Fruit fly (Drosophila melanogaster) whole organism, embryonic: Measurements from ENCODE around the gene CG13408.
A peak's percentile ranks its signal among the peaks of the same experiment; 100 is the strongest.

Source experiments
- Antp ChIP-seq: fragments of 200-800 bp; sonication (Bioruptor generic); optimal IDR thresholded peaks from 3 replicates; lab custom pipeline; 2016; ENCODE audit warnings: missing biosample characterization, missing genetic modification characterization
- C15 ChIP-seq: fragments of 200-800 bp; sonication (Bioruptor generic); IDR thresholded peaks from 3 replicates; pipeline ENCODE4 v1.3.6; 2022; ENCODE audit warnings: missing biosample characterization, missing genetic modification characterization
- CG10366 ChIP-seq: fragments of 200-800 bp; sonication (Bioruptor generic); IDR thresholded peaks from 2 replicates; pipeline ENCODE4 v1.3.6; 2022; ENCODE audit warnings: missing biosample characterization, missing genetic modification characterization
- CG11247 ChIP-seq: fragments of 200-800 bp; sonication (Bioruptor generic); IDR thresholded peaks from 2 replicates; pipeline ENCODE4 v1.3.6; 2022; ENCODE audit warnings: missing biosample characterization, missing genetic modification characterization
- CG15073 ChIP-seq: fragments of 200-800 bp; sonication (Bioruptor generic); optimal IDR thresholded peaks from 2 replicates; lab custom pipeline; 2016; ENCODE audit warnings: missing biosample characterization, missing genetic modification characterization
- CG15514 ChIP-seq: fragments of 200-800 bp; sonication (Bioruptor generic); optimal IDR thresholded peaks from 3 replicates; lab custom pipeline; 2017; ENCODE audit warnings: missing biosample characterization, missing genetic modification characterization, mild to moderate bottlenecking, moderate library complexity, missing genetic modification reagents
- CG16815 ChIP-seq: fragments of 200-800 bp; sonication (Bioruptor generic); optimal IDR thresholded peaks from 3 replicates; lab custom pipeline; 2017; ENCODE audit warnings: missing biosample characterization, mild to moderate bottlenecking, missing genetic modification characterization
- CG16863 ChIP-seq: fragments of 200-800 bp; sonication (Bioruptor generic); optimal IDR thresholded peaks from 3 replicates; lab custom pipeline; 2016; ENCODE audit warnings: missing biosample characterization, missing genetic modification characterization
- CG17186 ChIP-seq: fragments of 200-800 bp; sonication (Bioruptor generic); optimal IDR thresholded peaks from 3 replicates; lab custom pipeline; 2017; ENCODE audit warnings: missing biosample characterization, missing genetic modification reagents, missing genetic modification characterization
- CG17361 ChIP-seq: fragments of 200-800 bp; sonication (Bioruptor generic); IDR thresholded peaks from 3 replicates; pipeline ENCODE4 v1.3.6; 2022; ENCODE audit warnings: missing biosample characterization, missing genetic modification characterization
- CG18764 ChIP-seq: fragments of 200-800 bp; sonication (Bioruptor generic); optimal IDR thresholded peaks from 3 replicates; lab custom pipeline; 2016; ENCODE audit warnings: missing biosample characterization, missing genetic modification characterization
- CG2678 ChIP-seq: fragments of 200-800 bp; sonication (Bioruptor generic); optimal IDR thresholded peaks from 3 replicates; lab custom pipeline; 2019; ENCODE audit warnings: missing biosample characterization, mild to moderate bottlenecking, missing genetic modification characterization, moderate library complexity
- CG30020 ChIP-seq: fragments of 200-800 bp; optimal IDR thresholded peaks from 2 replicates; lab custom pipeline; 2019; ENCODE audit warnings: missing biosample characterization, mild to moderate bottlenecking, missing genetic modification characterization, moderate library complexity
- CG30403 ChIP-seq: fragments of 200-800 bp; sonication (Bioruptor generic); optimal IDR thresholded peaks from 3 replicates; lab custom pipeline; 2016; ENCODE audit warnings: missing biosample characterization, missing genetic modification characterization
- CG30431 ChIP-seq: fragments of 200-800 bp; sonication (Bioruptor generic); optimal IDR thresholded peaks from 2 replicates; lab custom pipeline; 2017; ENCODE audit warnings: missing biosample characterization, missing genetic modification characterization
- CG33213 ChIP-seq: fragments of 200-800 bp; sonication (Bioruptor generic); optimal IDR thresholded peaks from 3 replicates; lab custom pipeline; 2016; ENCODE audit warnings: missing biosample characterization, missing genetic modification characterization
- CG4424 ChIP-seq: fragments of 200-800 bp; sonication (Bioruptor generic); optimal IDR thresholded peaks from 3 replicates; lab custom pipeline; 2016; ENCODE audit warnings: missing biosample characterization, missing genetic modification characterization
- CG5245 ChIP-seq: fragments of 200-800 bp; sonication (Bioruptor generic); optimal IDR thresholded peaks from 3 replicates; lab custom pipeline; 2016; ENCODE audit warnings: missing biosample characterization, missing genetic modification characterization
- CG6765 ChIP-seq: fragments of 200-800 bp; sonication (Bioruptor generic); optimal IDR thresholded peaks from 3 replicates; lab custom pipeline; 2017; ENCODE audit warnings: missing biosample characterization, mild to moderate bottlenecking, missing genetic modification characterization
- CG7928 ChIP-seq: fragments of 200-800 bp; sonication (Bioruptor generic); optimal IDR thresholded peaks from 2 replicates; lab custom pipeline; 2017; ENCODE audit warnings: missing biosample characterization, mild to moderate bottlenecking, missing genetic modification characterization
- CG8290 ChIP-seq, 3 experiments: fragments of 200-800 bp; sonication (Bioruptor generic); optimal IDR thresholded peaks; 2 replicates each; lab custom pipeline; 2016 to 2019; ENCODE audit warnings: missing biosample characterization in 3 of 3, missing genetic modification characterization in 3 of 3, mild to moderate bottlenecking in 2 of 3, moderate library complexity in 1 of 3
- CHES-1-like ChIP-seq: fragments of 200-800 bp; sonication (Bioruptor generic); optimal IDR thresholded peaks from 2 replicates; lab custom pipeline; 2016; ENCODE audit warnings: missing biosample characterization, missing genetic modification characterization
- CTCF ChIP-seq: fragments of 200-800 bp; sonication (Bioruptor generic); optimal IDR thresholded peaks from 2 replicates; lab custom pipeline; 2017; ENCODE audit warnings: missing biosample characterization, mild to moderate bottlenecking, missing genetic modification characterization, moderate library complexity
- CoRest ChIP-seq: fragments of 200-800 bp; sonication (Bioruptor generic); optimal IDR thresholded peaks from 3 replicates; lab custom pipeline; 2018; ENCODE audit warnings: missing biosample characterization, mild to moderate bottlenecking, missing genetic modification characterization, moderate library complexity
- D19B ChIP-seq: fragments of 200-800 bp; sonication (Bioruptor generic); optimal IDR thresholded peaks from 2 replicates; lab custom pipeline; 2017; ENCODE audit warnings: missing biosample characterization, mild to moderate bottlenecking, missing genetic modification characterization
- Drgx ChIP-seq: fragments of 200-800 bp; sonication (Bioruptor generic); IDR thresholded peaks from 2 replicates; pipeline ENCODE4 v1.3.6; 2022; ENCODE audit warnings: missing biosample characterization, missing genetic modification characterization
- Eip74EF ChIP-seq, 2 experiments: fragments of 200-800 bp in 1 of 2; fragments of >200 bp in 1 of 2; sonication (Bioruptor generic) in 1 of 2; optimal IDR thresholded peaks; 2 replicates each; lab custom pipeline; 2017 to 2019; ENCODE audit warnings: missing biosample characterization in 2 of 2, missing genetic modification characterization in 2 of 2, mild to moderate bottlenecking in 1 of 2, moderate library complexity in 1 of 2
- Hsf ChIP-seq: fragments of 200-800 bp; sonication (Bioruptor generic); optimal IDR thresholded peaks from 3 replicates; lab custom pipeline; 2016; ENCODE audit warnings: missing biosample characterization, missing genetic modification characterization
- Optix ChIP-seq: fragments of 200-800 bp; sonication (Bioruptor generic); IDR thresholded peaks from 3 replicates; pipeline ENCODE4 v1.3.6; 2022; ENCODE audit warnings: missing biosample characterization, missing genetic modification characterization
- Ptx1 ChIP-seq: fragments of 200-800 bp; sonication (Bioruptor generic); IDR thresholded peaks from 2 replicates; pipeline ENCODE4 v1.3.6; 2022; ENCODE audit warnings: missing biosample characterization, missing genetic modification characterization
- Sox102F ChIP-seq: fragments of 200-800 bp; sonication (Bioruptor generic); optimal IDR thresholded peaks from 2 replicates; lab custom pipeline; 2018; ENCODE audit warnings: missing biosample characterization, mild to moderate bottlenecking, missing genetic modification characterization, moderate library complexity
- aop ChIP-seq: fragments of 200-800 bp; sonication (Bioruptor generic); IDR thresholded peaks from 2 replicates; pipeline ENCODE4 v1.3.6; 2022; ENCODE audit warnings: missing biosample characterization, missing genetic modification characterization
- ap ChIP-seq: fragments of 200-800 bp; sonication (Bioruptor generic); IDR thresholded peaks from 2 replicates; pipeline ENCODE4 v1.3.6; 2022; ENCODE audit warnings: missing biosample characterization, missing genetic modification characterization
- ara ChIP-seq: fragments of 200-800 bp; sonication (Bioruptor generic); IDR thresholded peaks from 2 replicates; pipeline ENCODE4 v1.3.6; 2022; ENCODE audit warnings: missing biosample characterization, missing genetic modification characterization
- bab2 ChIP-seq: fragments of 200-800 bp; sonication (Bioruptor generic); optimal IDR thresholded peaks from 2 replicates; lab custom pipeline; 2016; ENCODE audit warnings: missing biosample characterization, missing genetic modification characterization
- cad ChIP-seq: fragments of >200 bp; optimal IDR thresholded peaks from 2 replicates; lab custom pipeline; 2017; ENCODE audit warnings: missing biosample characterization, missing genetic modification characterization
- cas ChIP-seq: fragments of 200-800 bp; sonication (Bioruptor generic); IDR thresholded peaks from 2 replicates; pipeline ENCODE4 v1.3.6; 2022; ENCODE audit warnings: missing biosample characterization, missing genetic modification characterization
- caup ChIP-seq: fragments of 200-800 bp; sonication (Bioruptor generic); optimal IDR thresholded peaks from 3 replicates; lab custom pipeline; 2017; ENCODE audit warnings: missing biosample characterization, mild to moderate bottlenecking, missing genetic modification characterization, moderate library complexity; ENCODE audit not compliant: severe bottlenecking
- chn ChIP-seq: fragments of 200-800 bp; sonication (Bioruptor generic); optimal IDR thresholded peaks from 2 replicates; lab custom pipeline; 2016; ENCODE audit warnings: missing biosample characterization, missing genetic modification characterization
- dan ChIP-seq: fragments of 200-800 bp; sonication (Bioruptor generic); IDR thresholded peaks from 2 replicates; pipeline ENCODE4 v1.3.6; 2022; ENCODE audit warnings: missing biosample characterization, missing genetic modification characterization
- danr ChIP-seq: fragments of 200-800 bp; sonication (Bioruptor generic); IDR thresholded peaks from 2 replicates; pipeline ENCODE4 v1.3.6; 2022; ENCODE audit warnings: missing biosample characterization, missing genetic modification characterization
- dysf ChIP-seq: fragments of 200-800 bp; sonication (Bioruptor generic); IDR thresholded peaks from 3 replicates; pipeline ENCODE4 v1.3.6; 2022; ENCODE audit warnings: missing biosample characterization, missing genetic modification characterization
- gcm2 ChIP-seq: fragments of 200-800 bp; sonication (Bioruptor generic); optimal IDR thresholded peaks from 2 replicates; lab custom pipeline; 2016; ENCODE audit warnings: missing biosample characterization, missing genetic modification characterization
- gro ChIP-seq: fragments of 200-800 bp; sonication (Bioruptor generic); optimal IDR thresholded peaks from 2 replicates; lab custom pipeline; 2016; ENCODE audit warnings: missing biosample characterization, missing genetic modification characterization
- ken ChIP-seq: fragments of 200-800 bp; sonication (Bioruptor generic); IDR thresholded peaks from 3 replicates; pipeline ENCODE4 v1.3.6; 2022; ENCODE audit warnings: missing biosample characterization, missing genetic modification characterization
- kni ChIP-seq: fragments of 200-800 bp; sonication (Bioruptor generic); optimal IDR thresholded peaks from 3 replicates; lab custom pipeline; 2017; ENCODE audit warnings: mild to moderate bottlenecking, missing biosample characterization, missing genetic modification reagents, missing genetic modification characterization
- luna ChIP-seq: fragments of 200-800 bp; sonication (Bioruptor generic); optimal IDR thresholded peaks from 2 replicates; lab custom pipeline; 2016; ENCODE audit warnings: missing biosample characterization, missing genetic modification characterization
- mam ChIP-seq: fragments of 200-800 bp; sonication (Bioruptor generic); optimal IDR thresholded peaks from 3 replicates; lab custom pipeline; 2016; ENCODE audit warnings: missing biosample characterization, missing genetic modification characterization
- nerfin-1 ChIP-seq: fragments of 200-800 bp; sonication (Bioruptor generic); optimal IDR thresholded peaks from 3 replicates; lab custom pipeline; 2019; ENCODE audit warnings: missing biosample characterization, mild to moderate bottlenecking, missing genetic modification characterization, moderate library complexity
- pan ChIP-seq, 4 experiments: fragments of >200 bp in 3 of 4; fragments of 200-800 bp in 1 of 4; sonication (Bioruptor generic) in 1 of 4; optimal IDR thresholded peaks in 3 of 4; IDR thresholded peaks in 1 of 4; 2 replicates each; pipeline versions ENCODE4 v1.3.6 to Lab custom; 2017 to 2022; ENCODE audit warnings: missing biosample characterization in 2 of 4, missing genetic modification characterization in 2 of 4, mixed read lengths in 1 of 4
- pho ChIP-seq: fragments of 200-800 bp; sonication (Bioruptor generic); optimal IDR thresholded peaks from 2 replicates; lab custom pipeline; 2016; ENCODE audit warnings: missing biosample characterization, missing genetic modification characterization
- scrt ChIP-seq: fragments of 200-800 bp; sonication (Bioruptor generic); optimal IDR thresholded peaks from 2 replicates; lab custom pipeline; 2018; ENCODE audit warnings: missing biosample characterization, mild to moderate bottlenecking, missing genetic modification characterization, moderate library complexity
- sr ChIP-seq: fragments of 200-800 bp; sonication (Bioruptor generic); IDR thresholded peaks from 3 replicates; pipeline ENCODE4 v1.3.6; 2022; ENCODE audit warnings: missing biosample characterization, missing genetic modification characterization

CG13408 gene

dm6 chr3R:22035552-22035951 lies 44.6 kb upstream of the CG13408 start (continued):
- TF ChIP-seq Eip74EF (GFP tag; optimal IDR thresholded peaks at IDR 0.05; lab: Kevin White, UChicago) = no peak
- no peak for TF ChIP-seq CG16815 (GFP tag; lab: Kevin White, UChicago)
- TF ChIP-seq CG33213 (GFP tag; lab: Kevin White, UChicago) = no peak
- TF ChIP-seq CG30020 (tag; lab: Kevin White, UChicago) = no peak
- TF ChIP-seq dan = no peak
- no peak for TF ChIP-seq CG30403 (GFP tag; lab: Kevin White, UChicago)
- no peak for TF ChIP-seq gro (GFP tag; lab: Kevin White, UChicago)
- TF ChIP-seq CG7928 (GFP tag; lab: Kevin White, UChicago) = no peak
- no peak for TF ChIP-seq scrt (GFP tag; lab: Kevin White, UChicago)
- no peak for TF ChIP-seq CG4424 (GFP tag; lab: Kevin White, UChicago)
- no peak for TF ChIP-seq CTCF (GFP tag; lab: Kevin White, UChicago)
- TF ChIP-seq ap (GFP tag; lab: Robert Waterston, UW) = no peak
- no peak for TF ChIP-seq CHES-1-like (GFP tag; lab: Kevin White, UChicago)
- no peak for TF ChIP-seq chn (GFP tag; lab: Kevin White, UChicago)
- no peak for TF ChIP-seq C15
- no peak for TF ChIP-seq kni (GFP tag; lab: Kevin White, UChicago)
- no peak for TF ChIP-seq cad (GFP tag; lab: Kevin White, UChicago)
- TF ChIP-seq CG16863 (GFP tag; lab: Kevin White, UChicago) = no peak
- no peak for TF ChIP-seq caup
- no peak for TF ChIP-seq luna
- no peak for TF ChIP-seq aop (GFP tag; lab: Robert Waterston, UW)
- TF ChIP-seq CG18764 (GFP tag; lab: Kevin White, UChicago) = no peak
- no peak for TF ChIP-seq Hsf
- no peak for TF ChIP-seq CG10366 (GFP tag; lab: Robert Waterston, UW)
- no peak for TF ChIP-seq danr (GFP tag; lab: Robert Waterston, UW)
- TF ChIP-seq CG17361 (GFP tag; lab: Robert Waterston, UW) = no peak
- TF ChIP-seq CG15514 (GFP tag; lab: Kevin White, UChicago) = peak; percentile 4
- TF ChIP-seq pho (GFP tag; lab: Kevin White, UChicago) = no peak
- TF ChIP-seq CoRest (tag; lab: Kevin White, UChicago) = no peak
- TF ChIP-seq CG17186 = peak; percentile 29
- no peak for TF ChIP-seq CG2678 (tag; lab: Kevin White, UChicago)
- TF ChIP-seq D19B = no peak
- TF ChIP-seq CG8290 (GFP tag; optimal IDR thresholded peaks at IDR 0.05; lab: Kevin White, UChicago) = no peak
- TF ChIP-seq CG8290 (tag; optimal IDR thresholded peaks at IDR 0.05; lab: Kevin White, UChicago) = no peak
- TF ChIP-seq Ptx1 (GFP tag; lab: Robert Waterston, UW) = no peak
- no peak for TF ChIP-seq pan (optimal IDR thresholded peaks at IDR 0.05; lab: Kevin White, UChicago)
- TF ChIP-seq pan (GFP tag; optimal IDR thresholded peaks at IDR 0.05 in 1 of 2, IDR thresholded peaks at IDR 0.05 in 1 of 2) = no peak
- no peak for TF ChIP-seq dysf (GFP tag; lab: Robert Waterston, UW)
- no peak for TF ChIP-seq nerfin-1 (tag; lab: Kevin White, UChicago)
- no peak for TF ChIP-seq Optix
- TF ChIP-seq Antp (GFP tag; lab: Kevin White, UChicago) = no peak
- no peak for TF ChIP-seq ara (GFP tag; lab: Robert Waterston, UW)
- no peak for TF ChIP-seq Drgx (GFP tag; lab: Robert Waterston, UW)
- TF ChIP-seq sr (GFP tag; lab: Robert Waterston, UW) = no peak
- no peak for TF ChIP-seq CG6765 (GFP tag; lab: Kevin White, UChicago)
- no peak for TF ChIP-seq bab2
- no peak for TF ChIP-seq Sox102F
- TF ChIP-seq cas (GFP tag; lab: Robert Waterston, UW) = no peak
- TF ChIP-seq CG30431 (GFP tag; lab: Kevin White, UChicago) = no peak
- TF ChIP-seq CG11247 (GFP tag; lab: Robert Waterston, UW) = no peak
- TF ChIP-seq mam = no peak
- TF ChIP-seq gcm2 (GFP tag; lab: Kevin White, UChicago) = no peak
- TF ChIP-seq CG5245 (GFP tag; lab: Kevin White, UChicago) = no peak
- no peak for TF ChIP-seq CG15073
- TF ChIP-seq ken = no peak
